Fruit fly (Drosophila melanogaster): ENCODE measurements around the gene CG6678.

CG6678 gene

DNA sequence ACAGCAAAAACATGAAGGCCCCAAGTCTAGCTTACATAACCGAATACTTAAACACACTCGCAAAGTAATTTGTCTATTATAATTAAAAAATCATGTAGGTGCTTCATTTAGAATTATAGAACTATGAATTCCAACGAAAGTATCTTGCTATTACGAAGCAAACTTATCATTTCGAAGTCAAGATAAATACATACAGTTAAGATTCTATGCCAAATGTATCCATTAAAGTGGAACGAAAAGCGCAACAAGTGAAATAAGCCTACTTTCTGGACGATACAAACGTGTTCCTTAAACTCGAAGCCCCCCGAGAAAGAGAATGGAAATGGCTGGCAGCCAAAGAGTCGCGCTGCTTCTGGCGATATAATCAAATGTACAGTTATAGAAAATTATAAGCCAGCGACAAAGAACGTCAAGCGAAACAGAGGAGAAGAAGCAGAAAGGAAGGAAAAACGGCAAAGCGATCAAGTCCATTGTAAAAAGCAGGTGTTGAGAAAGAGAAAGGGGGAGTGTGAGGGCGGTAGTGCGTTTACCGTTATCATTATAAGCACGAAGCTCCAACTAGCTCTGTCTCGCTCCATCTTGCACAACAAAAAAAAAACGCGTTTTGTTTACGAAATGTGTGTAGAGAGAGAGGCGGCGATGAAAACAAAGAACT lies 34.1 kb upstream of the CG6678 start (continued):
- no peak for TF ChIP-seq CG13287 (GFP tag; IDR thresholded peaks at IDR 0.05; ENCODE audit: partially characterized antibody)
- no peak for TF ChIP-seq Rx (GFP tag; IDR thresholded peaks at IDR 0.05)
- no peak for TF ChIP-seq Opbp (GFP tag; IDR thresholded peaks at IDR 0.05; ENCODE audit: partially characterized antibody)
- peak; percentile 19 for TF ChIP-seq unpg (GFP tag; optimal IDR thresholded peaks at IDR 0.05)
- TF ChIP-seq Usf (GFP tag; optimal IDR thresholded peaks at IDR 0.05): no peak
- TF ChIP-seq btn (GFP tag; optimal IDR thresholded peaks at IDR 0.05): no peak
- TF ChIP-seq fd64A (GFP tag; optimal IDR thresholded peaks at IDR 0.05): no peak
- TF ChIP-seq Drgx (GFP tag; IDR thresholded peaks at IDR 0.05): no peak
- no peak for TF ChIP-seq ems (GFP tag; optimal IDR thresholded peaks at IDR 0.05)
- peak; percentile 59; the same call in 1 of the 2 replicates for TF ChIP-seq Atf6 (GFP tag; IDR thresholded peaks at IDR 0.05)
- no peak for TF ChIP-seq hkb (optimal IDR thresholded peaks at IDR 0.05)
- 0 out of 2 replicates have a peak, but pooled peaks have one; percentile 8 for TF ChIP-seq hkb (GFP tag; IDR thresholded peaks at IDR 0.05)
- no peak for TF ChIP-seq CG7786 (GFP tag; optimal IDR thresholded peaks at IDR 0.05)
- no peak for TF ChIP-seq CG12744 (GFP tag; optimal IDR thresholded peaks at IDR 0.05)
- TF ChIP-seq gcm2 (GFP tag; optimal IDR thresholded peaks at IDR 0.05): no peak
- TF ChIP-seq Mrtf (GFP tag; IDR thresholded peaks at IDR 0.05): no peak
- TF ChIP-seq jumu (GFP tag; optimal IDR thresholded peaks at IDR 0.05): no peak
- TF ChIP-seq pzg (GFP tag; optimal IDR thresholded peaks at IDR 0.05): no peak
- no peak for TF ChIP-seq slou (GFP tag; optimal IDR thresholded peaks at IDR 0.05)
- no peak for TF ChIP-seq CG3726 (GFP tag; IDR thresholded peaks at IDR 0.05)
- no peak for TF ChIP-seq CG14441 (GFP tag; IDR thresholded peaks at IDR 0.05)
- no peak for TF ChIP-seq corto (GFP tag; optimal IDR thresholded peaks at IDR 0.05)
- TF ChIP-seq CG6175 (GFP tag; IDR thresholded peaks at IDR 0.05): no peak
- TF ChIP-seq CG12236 (GFP tag; optimal IDR thresholded peaks at IDR 0.05): no peak
- peak; percentile 59 for TF ChIP-seq CG2678 (tag; optimal IDR thresholded peaks at IDR 0.05)
- TF ChIP-seq Hey (tag; optimal IDR thresholded peaks at IDR 0.05): no peak
- no peak for TF ChIP-seq danr (GFP tag; IDR thresholded peaks at IDR 0.05)
- no peak for TF ChIP-seq BEAF-32 (GFP tag; optimal IDR thresholded peaks at IDR 0.05)
- no peak; the same call in 1 of the 2 replicates for TF ChIP-seq CG32532 (GFP tag; IDR thresholded peaks at IDR 0.05)
- no peak for TF ChIP-seq Hr39 (optimal IDR thresholded peaks at IDR 0.05)
- no peak for TF ChIP-seq tna (GFP tag; IDR thresholded peaks at IDR 0.05; ENCODE audit: partially characterized antibody)
- TF ChIP-seq Kr (GFP tag; optimal IDR thresholded peaks at IDR 0.05): no peak
- TF ChIP-seq jing (GFP tag; optimal IDR thresholded peaks at IDR 0.05): no peak
- no peak for TF ChIP-seq Sry-β (GFP tag; optimal IDR thresholded peaks at IDR 0.05)
- no peak for TF ChIP-seq Atf3 (GFP tag; optimal IDR thresholded peaks at IDR 0.05)
- TF ChIP-seq CG8281 (tag; optimal IDR thresholded peaks at IDR 0.05): no peak
- TF ChIP-seq CG11093 (GFP tag; IDR thresholded peaks at IDR 0.05): no peak
- no peak for TF ChIP-seq CG31365 (tag; optimal IDR thresholded peaks at IDR 0.05)
- TF ChIP-seq zfh2 (GFP tag; optimal IDR thresholded peaks at IDR 0.05): peak; percentile 53
- TF ChIP-seq CG17912 (GFP tag; optimal IDR thresholded peaks at IDR 0.05): no peak
- TF ChIP-seq Abd-B (GFP tag; optimal IDR thresholded peaks at IDR 0.05): no peak
- TF ChIP-seq da (GFP tag; optimal IDR thresholded peaks at IDR 0.05): no peak
- TF ChIP-seq Lhr (GFP tag; optimal IDR thresholded peaks at IDR 0.05): no peak
- TF ChIP-seq nau (GFP tag; optimal IDR thresholded peaks at IDR 0.05): no peak
- TF ChIP-seq dysf (GFP tag; IDR thresholded peaks at IDR 0.05): peak; percentile 44; the same call in 2 of the 3 replicates
- peak; percentile 67 for TF ChIP-seq sens (GFP tag)
- no peak for TF ChIP-seq kay (GFP tag; optimal IDR thresholded peaks at IDR 0.05)
- TF ChIP-seq CG1602 (GFP tag; optimal IDR thresholded peaks at IDR 0.05): no peak
- TF ChIP-seq CG17612 (GFP tag; IDR thresholded peaks at IDR 0.05): no peak
- peak; percentile 56; the same call in 1 of the 3 replicates for TF ChIP-seq CG11695 (GFP tag; IDR thresholded peaks at IDR 0.05)
- no peak for TF ChIP-seq ATbp (GFP tag; optimal IDR thresholded peaks at IDR 0.05)
- no peak for TF ChIP-seq H15 (GFP tag; IDR thresholded peaks at IDR 0.05)
